Worm (Caenorhabditis elegans) whole organism, L1 larva: ENCODE measurements around the gene eco-1.
A peak's percentile ranks its signal among the peaks of the same experiment; 100 is the strongest.

Experiments
- C34B4.2 ChIP-seq: sonication (generic microtip); optimal IDR thresholded peaks from 2 replicates; lab custom pipeline; 2017; ENCODE audit warnings: mild to moderate bottlenecking, missing genetic modification characterization, missing compliant biosample characterization
- F16B12.6 ChIP-seq: fragments of 150-350 bp; optimal IDR thresholded peaks from 2 replicates; lab custom pipeline; 2014; ENCODE audit warnings: missing biosample characterization, missing genetic modification characterization
- Y116A8C.19 ChIP-seq: sonication (generic microtip); optimal IDR thresholded peaks from 2 replicates; lab custom pipeline; 2016; ENCODE audit warnings: missing compliant biosample characterization, missing genetic modification characterization, borderline replicate concordance
- alr-1 ChIP-seq: fragments of 200-800 bp; sonication (Bioruptor generic); optimal IDR thresholded peaks from 2 replicates; lab custom pipeline; 2018; ENCODE audit warnings: borderline replicate concordance, mild to moderate bottlenecking, missing genetic modification characterization, missing compliant biosample characterization
- aly-2 ChIP-seq: fragments of 150-350 bp; optimal IDR thresholded peaks from 2 replicates; lab custom pipeline; 2014; ENCODE audit warnings: missing biosample characterization, missing genetic modification characterization
- blmp-1 ChIP-seq: fragments of 150-350 bp; optimal IDR thresholded peaks from 2 replicates; lab custom pipeline; 2014; ENCODE audit warnings: missing biosample characterization, missing genetic modification characterization
- ceh-63 ChIP-seq: fragments of 200-800 bp; sonication (Bioruptor generic); optimal IDR thresholded peaks from 2 replicates; lab custom pipeline; 2018; ENCODE audit warnings: mild to moderate bottlenecking, missing genetic modification characterization, missing compliant biosample characterization
- ceh-8 ChIP-seq: fragments of 200-800 bp; sonication (Bioruptor generic); optimal IDR thresholded peaks from 2 replicates; lab custom pipeline; 2018; ENCODE audit warnings: mild to moderate bottlenecking, missing genetic modification characterization, moderate library complexity, missing compliant biosample characterization
- ceh-82 ChIP-seq, 3 experiments: fragments of 150-350 bp in 1 of 3; sonication (generic microtip) in 2 of 3; optimal IDR thresholded peaks; 2 replicates each; lab custom pipeline; 2014 to 2017; ENCODE audit warnings: missing biosample characterization in 3 of 3, missing genetic modification characterization in 3 of 3
- ces-1 ChIP-seq: fragments of 150-350 bp; optimal IDR thresholded peaks from 2 replicates; lab custom pipeline; 2014; ENCODE audit warnings: missing biosample characterization, missing genetic modification reagents, missing genetic modification characterization
- dpl-1 ChIP-seq, 3 experiments: fragments of 150-350 bp in 2 of 3; sonication (generic microtip) in 1 of 3; optimal IDR thresholded peaks; 2 replicates each; lab custom pipeline; 2014 to 2017; ENCODE audit warnings: missing biosample characterization in 3 of 3, missing genetic modification characterization in 3 of 3, missing genetic modification reagents in 3 of 3
- egl-13 ChIP-seq: sonication (generic microtip); optimal IDR thresholded peaks from 2 replicates; lab custom pipeline; 2016; ENCODE audit warnings: missing genotype, missing genetic modification reagents, missing genetic modification characterization, missing compliant biosample characterization
- elt-3 ChIP-seq, 6 experiments: fragments of 150-350 bp in 1 of 6; sonication (generic microtip); optimal IDR thresholded peaks; 2 replicates each; lab custom pipeline; 2017 to 2018; ENCODE audit warnings: missing biosample characterization in 6 of 6, missing genetic modification characterization in 6 of 6, inconsistent platforms in 1 of 6
- ets-5 ChIP-seq: fragments of 200-800 bp; sonication (Bioruptor generic); IDR thresholded peaks from 2 replicates; pipeline ENCODE4 v1.3.6; 2022; ENCODE audit warnings: missing genetic modification characterization, missing compliant biosample characterization
- fkh-10 ChIP-seq: sonication (generic microtip); optimal IDR thresholded peaks from 2 replicates; lab custom pipeline; 2017; ENCODE audit warnings: missing biosample characterization, missing genetic modification reagents, missing genetic modification characterization
- fkh-8 ChIP-seq: sonication (generic microtip); optimal IDR thresholded peaks from 2 replicates; lab custom pipeline; 2016; ENCODE audit warnings: mild to moderate bottlenecking, missing genetic modification characterization, missing compliant biosample characterization
- fos-1 ChIP-seq: fragments of 150-350 bp; optimal IDR thresholded peaks from 2 replicates; lab custom pipeline; 2014; ENCODE audit warnings: missing biosample characterization, missing genetic modification characterization
- grh-1 ChIP-seq: fragments of 200-800 bp; sonication (Bioruptor generic); IDR thresholded peaks from 2 replicates; pipeline ENCODE4 v1.3.6; 2022; ENCODE audit warnings: missing genetic modification reagents, missing genetic modification characterization, missing compliant biosample characterization
- hpl-2 ChIP-seq: fragments of 150-350 bp; optimal IDR thresholded peaks from 2 replicates; lab custom pipeline; 2014; ENCODE audit warnings: missing biosample characterization, missing genetic modification reagents, missing genetic modification characterization
- jun-1 ChIP-seq: fragments of 150-350 bp; optimal IDR thresholded peaks from 2 replicates; lab custom pipeline; 2014; ENCODE audit warnings: missing biosample characterization, missing genetic modification reagents, missing genetic modification characterization
- lin-13 ChIP-seq: fragments of 150-350 bp; optimal IDR thresholded peaks from 2 replicates; lab custom pipeline; 2014; ENCODE audit warnings: missing biosample characterization, missing genetic modification reagents, missing genetic modification characterization
- lin-14 ChIP-seq: fragments of 200-800 bp; sonication (Bioruptor generic); optimal IDR thresholded peaks from 2 replicates; lab custom pipeline; 2018; ENCODE audit warnings: mild to moderate bottlenecking, missing genetic modification characterization, moderate library complexity, missing compliant biosample characterization
- lin-15B ChIP-seq: fragments of 150-350 bp; sonication (generic microtip); optimal IDR thresholded peaks from 3 replicates; lab custom pipeline; 2014; ENCODE audit warnings: missing biosample characterization, missing genetic modification characterization
- lin-35 ChIP-seq, 2 experiments: fragments of 150-350 bp; optimal IDR thresholded peaks; 2 replicates each; lab custom pipeline; 2014; ENCODE audit warnings: missing biosample characterization in 2 of 2, missing genetic modification characterization in 2 of 2, missing genetic modification reagents in 2 of 2
- lin-39 ChIP-seq: fragments of 150-350 bp; optimal IDR thresholded peaks from 2 replicates; lab custom pipeline; 2014; ENCODE audit warnings: missing biosample characterization, missing genetic modification reagents, missing genetic modification characterization
- lir-3 ChIP-seq: sonication (generic microtip); optimal IDR thresholded peaks from 2 replicates; lab custom pipeline; 2016; ENCODE audit warnings: mild to moderate bottlenecking, missing genetic modification characterization, moderate library complexity, missing compliant biosample characterization; ENCODE audit not compliant: poor library complexity
- lsy-2 ChIP-seq, 2 experiments: fragments of 150-350 bp; optimal IDR thresholded peaks; 2 replicates each; lab custom pipeline; 2014; ENCODE audit warnings: missing biosample characterization in 2 of 2, missing genetic modification characterization in 2 of 2
- mdl-1 ChIP-seq, 2 experiments: fragments of 150-350 bp; optimal IDR thresholded peaks; 2 replicates each; lab custom pipeline; 2014 to 2017; ENCODE audit warnings: missing biosample characterization in 2 of 2, missing genetic modification characterization in 2 of 2, inconsistent platforms in 1 of 2
- mep-1 ChIP-seq: fragments of 150-350 bp; optimal IDR thresholded peaks from 2 replicates; lab custom pipeline; 2014; ENCODE audit warnings: missing biosample characterization, missing genetic modification characterization
- nhr-11 ChIP-seq: fragments of 150-350 bp; optimal IDR thresholded peaks from 2 replicates; lab custom pipeline; 2014; ENCODE audit warnings: missing biosample characterization, missing genetic modification characterization
- nhr-12 ChIP-seq: sonication (generic microtip); optimal IDR thresholded peaks from 2 replicates; lab custom pipeline; 2017; ENCODE audit warnings: missing biosample characterization, missing genetic modification characterization
- nhr-19 ChIP-seq: fragments of 200-800 bp; sonication (Bioruptor generic); conservative IDR thresholded peaks from 2 replicates; pipeline ENCODE4 v1.3.6; 2022; ENCODE audit warnings: missing genetic modification characterization, missing compliant biosample characterization
- nhr-237 ChIP-seq: fragments of 150-350 bp; optimal IDR thresholded peaks from 2 replicates; lab custom pipeline; 2014; ENCODE audit warnings: missing biosample characterization, missing genetic modification characterization
- nhr-47 ChIP-seq: sonication (generic microtip); optimal IDR thresholded peaks from 2 replicates; lab custom pipeline; 2016; ENCODE audit warnings: mild to moderate bottlenecking, missing genetic modification characterization, moderate library complexity, missing compliant biosample characterization
- nhr-71 ChIP-seq: sonication (generic microtip); optimal IDR thresholded peaks from 2 replicates; lab custom pipeline; 2016; ENCODE audit warnings: mild to moderate bottlenecking, missing genetic modification characterization, moderate library complexity, missing compliant biosample characterization
- nhr-77 ChIP-seq: fragments of 150-350 bp; optimal IDR thresholded peaks from 2 replicates; lab custom pipeline; 2014; ENCODE audit warnings: missing biosample characterization, missing genetic modification characterization
- nhr-84 ChIP-seq: sonication (generic microtip); optimal IDR thresholded peaks from 2 replicates; lab custom pipeline; 2017; ENCODE audit warnings: missing biosample characterization, missing genetic modification characterization
- nhr-90 ChIP-seq: sonication (generic microtip); optimal IDR thresholded peaks from 2 replicates; lab custom pipeline; 2016; ENCODE audit warnings: mild to moderate bottlenecking, missing genetic modification characterization, missing compliant biosample characterization; ENCODE audit not compliant: poor library complexity
- pax-3 ChIP-seq: fragments of 200-800 bp; sonication (Bioruptor generic); optimal IDR thresholded peaks from 2 replicates; lab custom pipeline; 2018; ENCODE audit warnings: mild to moderate bottlenecking, missing genetic modification characterization, moderate library complexity, missing compliant biosample characterization
- pqm-1 ChIP-seq: sonication (generic microtip); optimal IDR thresholded peaks from 3 replicates; lab custom pipeline; 2017; ENCODE audit warnings: missing biosample characterization, missing genetic modification characterization
- rnt-1 ChIP-seq: sonication (generic microtip); optimal IDR thresholded peaks from 2 replicates; lab custom pipeline; 2016; ENCODE audit warnings: mild to moderate bottlenecking, missing genetic modification characterization, moderate library complexity, missing compliant biosample characterization
- snu-23 ChIP-seq: sonication (generic microtip); optimal IDR thresholded peaks from 2 replicates; lab custom pipeline; 2016; ENCODE audit warnings: missing genetic modification characterization, missing compliant biosample characterization
- sox-4 ChIP-seq: sonication (generic microtip); optimal IDR thresholded peaks from 2 replicates; lab custom pipeline; 2016; ENCODE audit warnings: missing genetic modification characterization, missing compliant biosample characterization
- sptf-1 ChIP-seq: fragments of 150-350 bp; optimal IDR thresholded peaks from 2 replicates; lab custom pipeline; 2014; ENCODE audit warnings: missing biosample characterization, missing genetic modification characterization
- sup-37 ChIP-seq: fragments of 200-800 bp; sonication (Bioruptor generic); optimal IDR thresholded peaks from 2 replicates; lab custom pipeline; 2018; ENCODE audit warnings: mild to moderate bottlenecking, missing genetic modification characterization, missing compliant biosample characterization
- swsn-7 ChIP-seq: sonication (generic microtip); optimal IDR thresholded peaks from 2 replicates; lab custom pipeline; 2016; ENCODE audit warnings: missing genetic modification characterization, missing compliant biosample characterization
- tlp-1 ChIP-seq: fragments of 150-350 bp; optimal IDR thresholded peaks from 2 replicates; lab custom pipeline; 2014; ENCODE audit warnings: missing biosample characterization, missing genetic modification characterization
- unc-30 ChIP-seq: sonication (generic microtip); optimal IDR thresholded peaks from 2 replicates; lab custom pipeline; 2017; ENCODE audit warnings: missing biosample characterization, missing genetic modification characterization
- unc-86 ChIP-seq: sonication (generic microtip); optimal IDR thresholded peaks from 2 replicates; lab custom pipeline; 2016; ENCODE audit warnings: missing genetic modification characterization, missing compliant biosample characterization
- xbp-1 ChIP-seq: sonication (generic microtip); optimal IDR thresholded peaks from 2 replicates; lab custom pipeline; 2016; ENCODE audit warnings: missing genetic modification characterization, missing compliant biosample characterization
- zip-4 ChIP-seq: fragments of 200-800 bp; sonication (Bioruptor generic); optimal IDR thresholded peaks from 2 replicates; lab custom pipeline; 2018; ENCODE audit warnings: mild to moderate bottlenecking, missing genetic modification characterization, moderate library complexity, missing compliant biosample characterization
- ztf-11 ChIP-seq, 2 experiments: sonication (generic microtip); optimal IDR thresholded peaks; 2 replicates each; lab custom pipeline; 2016 to 2017; ENCODE audit warnings: missing genetic modification characterization in 2 of 2, missing biosample characterization in 1 of 2, missing compliant biosample characterization in 1 of 2
- ztf-4 ChIP-seq: fragments of 150-350 bp; optimal IDR thresholded peaks from 2 replicates; lab custom pipeline; 2014; ENCODE audit warnings: missing biosample characterization, missing genetic modification characterization

Gene eco-1

ce11 chrIII:7376143-7376802, 17.4 kb upstream of the eco-1 start (continued):
- no peak for TF ChIP-seq ces-1 (GFP tag; lab: Kevin White, UChicago)
- no peak for TF ChIP-seq alr-1
- peak; percentile 89 for TF ChIP-seq grh-1 (GFP tag; lab: Robert Waterston, UW)
- peak; percentile 36 to 85 for TF ChIP-seq lin-35 (GFP tag; optimal IDR thresholded peaks at IDR 0.05; lab: Kevin White, UChicago)
- peak; percentile 18 for TF ChIP-seq ceh-8
- no peak for TF ChIP-seq pqm-1 (tag; lab: Kevin White, UChicago)
- peak; percentile 90 for TF ChIP-seq nhr-90 (tag; lab: Kevin White, UChicago)
- no peak for TF ChIP-seq sox-4 (tag; lab: Kevin White, UChicago)
- no peak for TF ChIP-seq pax-3
- no peak for TF ChIP-seq ets-5 (GFP tag; lab: Robert Waterston, UW)
- peak; percentile 68 for TF ChIP-seq swsn-7
- peak; percentile 52 for TF ChIP-seq lir-3 (tag; lab: Kevin White, UChicago)
- TF ChIP-seq Y116A8C.19 (tag; lab: Kevin White, UChicago): no peak
- peak; percentile 79 for TF ChIP-seq nhr-47 (tag; lab: Kevin White, UChicago)
- TF ChIP-seq ceh-82 (tag; optimal IDR thresholded peaks at IDR 0.05; lab: Kevin White, UChicago): peak in 1 of 3 experiments; percentile 19
- no peak for TF ChIP-seq egl-13
- TF ChIP-seq lsy-2 (tag; optimal IDR thresholded peaks at IDR 0.05; lab: Kevin White, UChicago): peak; percentile 55 to 64
- no peak for TF ChIP-seq fkh-10 (GFP tag; lab: Kevin White, UChicago)
- TF ChIP-seq unc-30 (tag; lab: Kevin White, UChicago): no peak
- TF ChIP-seq unc-86: no peak
- peak; percentile 27 for TF ChIP-seq F16B12.6
- no peak for TF ChIP-seq ztf-11 (tag; optimal IDR thresholded peaks at IDR 0.05; lab: Kevin White, UChicago)
- peak; percentile 13 for TF ChIP-seq nhr-237 (tag; lab: Kevin White, UChicago)
- peak; percentile 90 for TF ChIP-seq lin-14 (GFP tag; lab: Kevin White, UChicago)
- peak; percentile 40 for TF ChIP-seq fkh-8 (tag; lab: Kevin White, UChicago)
- TF ChIP-seq xbp-1: peak; percentile 87
- TF ChIP-seq mep-1: peak; percentile 90
- TF ChIP-seq jun-1 (tag; lab: Kevin White, UChicago): peak; percentile 58
- TF ChIP-seq nhr-19: peak; percentile 73
- peak; percentile 27 for TF ChIP-seq aly-2
- no peak for TF ChIP-seq lin-15B (tag; lab: Kevin White, UChicago)
- no peak for TF ChIP-seq nhr-11 (tag; lab: Kevin White, UChicago)
- no peak for TF ChIP-seq fos-1
- peak; percentile 96 for TF ChIP-seq snu-23 (GFP tag; lab: Kevin White, UChicago)
- TF ChIP-seq ztf-4: peak; percentile 87
- no peak for TF ChIP-seq zip-4 (GFP tag; lab: Kevin White, UChicago)
- TF ChIP-seq nhr-71 (tag; lab: Kevin White, UChicago): peak; percentile 93
- TF ChIP-seq hpl-2 (GFP tag; lab: Kevin White, UChicago): peak; percentile 31
- no peak for TF ChIP-seq nhr-84 (tag; lab: Kevin White, UChicago)

DNA sequence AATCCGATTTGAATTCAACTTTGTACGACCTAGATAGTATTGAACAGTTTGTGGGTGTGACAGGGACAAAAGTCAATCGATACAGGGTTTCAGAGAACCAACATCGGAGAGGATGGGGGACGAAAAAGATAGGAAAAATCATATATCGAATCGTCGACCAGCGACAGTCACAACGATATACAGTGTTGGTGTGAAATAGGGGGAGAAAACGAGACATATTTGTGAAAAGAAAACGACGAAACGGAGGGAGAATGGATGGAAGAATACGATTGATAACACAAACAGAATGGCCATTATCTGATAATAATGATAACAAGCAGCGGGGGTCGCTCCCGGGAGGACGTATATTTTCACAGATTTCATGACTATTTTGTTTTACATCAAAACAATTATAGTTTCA, 16.5 kb upstream of the eco-1 start:
- TF ChIP-seq lin-39 (tag; lab: Kevin White, UChicago) (no peak), lin-13 (GFP tag; lab: Kevin White, UChicago) (no peak), sup-37 (GFP tag; lab: Kevin White, UChicago) (no peak), nhr-77 (tag; lab: Kevin White, UChicago) (no peak), blmp-1 (peak; percentile 85), lin-14 (GFP tag; lab: Kevin White, UChicago) (peak; percentile 53), mdl-1 (tag; optimal IDR thresholded peaks at IDR 0.05; lab: Kevin White, UChicago) (peak in 1 of 2 experiments; percentile 37), aly-2 (no peak), ceh-63 (GFP tag; lab: Kevin White, UChicago) (no peak), dpl-1 (GFP tag; optimal IDR thresholded peaks at IDR 0.05; lab: Kevin White, UChicago) (peak in 1 of 3 experiments; percentile 15), sptf-1 (tag; lab: Kevin White, UChicago) (no peak), lin-15B (tag; lab: Kevin White, UChicago) (no peak), grh-1 (GFP tag; lab: Robert Waterston, UW) (0 out of 2 replicates have a peak, but pooled peaks have one; percentile 9), xbp-1 (no peak), C34B4.2 (tag; lab: Kevin White, UChicago) (no peak), elt-3 (tag; optimal IDR thresholded peaks at IDR 0.05; lab: Kevin White, UChicago) (peak in 4 of 6 experiments; percentile 67 to 94 (median 78)), nhr-12 (tag; lab: Kevin White, UChicago) (no peak), rnt-1 (tag; lab: Kevin White, UChicago) (no peak), tlp-1 (no peak)
